Fruit fly (Drosophila melanogaster): Measurements from ENCODE around the gene RecQ5.

RecQ5 gene

dm6 chr3L:14600570-14600969, 31.3 kb downstream of the RecQ5 start:
- no peak for TF ChIP-seq CG18619 (GFP tag; optimal IDR thresholded peaks at IDR 0.05)
- TF ChIP-seq Abd-B (GFP tag; optimal IDR thresholded peaks at IDR 0.05) = no peak
- no peak for TF ChIP-seq CG2678 (tag; optimal IDR thresholded peaks at IDR 0.05)
- TF ChIP-seq CG10979 (tag; optimal IDR thresholded peaks at IDR 0.05) = no peak
- no peak for TF ChIP-seq Atf3 (GFP tag; optimal IDR thresholded peaks at IDR 0.05)
- TF ChIP-seq Dfd (GFP tag; optimal IDR thresholded peaks at IDR 0.05) = no peak
- no peak for TF ChIP-seq CG3995 (GFP tag; optimal IDR thresholded peaks at IDR 0.05)
- TF ChIP-seq Deaf1 (tag; optimal IDR thresholded peaks at IDR 0.05) = no peak
- TF ChIP-seq psq (GFP tag; optimal IDR thresholded peaks at IDR 0.05) = no peak
- no peak for TF ChIP-seq mirr (GFP tag; optimal IDR thresholded peaks at IDR 0.05)
- TF ChIP-seq Awh (GFP tag; IDR thresholded peaks at IDR 0.05) = no peak
- TF ChIP-seq BEAF-32 (GFP tag; optimal IDR thresholded peaks at IDR 0.05) = no peak
- TF ChIP-seq CG12391 (tag; optimal IDR thresholded peaks at IDR 0.05) = no peak
- TF ChIP-seq amos (GFP tag; IDR thresholded peaks at IDR 0.05; ENCODE audit: partially characterized antibody) = peak; percentile 14; the same call in 1 of the 2 replicates
- no peak for TF ChIP-seq CG10321 (GFP tag; IDR thresholded peaks at IDR 0.05)
- no peak for TF ChIP-seq CG32767 (GFP tag; IDR thresholded peaks at IDR 0.05)
- TF ChIP-seq CG12942 (GFP tag; optimal IDR thresholded peaks at IDR 0.05) = no peak
- no peak for TF ChIP-seq Dip3 (GFP tag; optimal IDR thresholded peaks at IDR 0.05)
- TF ChIP-seq CG5180 (GFP tag; optimal IDR thresholded peaks at IDR 0.05) = no peak
- TF ChIP-seq MTF-1 (GFP tag; optimal IDR thresholded peaks at IDR 0.05; ENCODE audit: borderline replicate concordance) = no peak
- TF ChIP-seq CG12104 (GFP tag; optimal IDR thresholded peaks at IDR 0.05) = no peak
- TF ChIP-seq CG30403 (GFP tag; optimal IDR thresholded peaks at IDR 0.05) = no peak
- peak; percentile 99 for TF ChIP-seq z (GFP tag; IDR thresholded peaks at IDR 0.05)
- TF ChIP-seq phol (tag; optimal IDR thresholded peaks at IDR 0.05) = peak; percentile 27
- TF ChIP-seq CG2889 (GFP tag; IDR thresholded peaks at IDR 0.05) = no peak
- no peak for TF ChIP-seq zen (tag; optimal IDR thresholded peaks at IDR 0.05)
- no peak for TF ChIP-seq so (GFP tag; IDR thresholded peaks at IDR 0.05)
- no peak for TF ChIP-seq CG12769 (tag; optimal IDR thresholded peaks at IDR 0.05)
- no peak for TF ChIP-seq fd96Cb (tag; optimal IDR thresholded peaks at IDR 0.05)
- TF ChIP-seq odd (GFP tag; optimal IDR thresholded peaks at IDR 0.05) = no peak
- TF ChIP-seq Nf-YB (GFP tag; optimal IDR thresholded peaks at IDR 0.05) = peak; percentile 83
- TF ChIP-seq ash1 (GFP tag; optimal IDR thresholded peaks at IDR 0.05) = no peak
- no peak for TF ChIP-seq da (GFP tag; optimal IDR thresholded peaks at IDR 0.05)
- TF ChIP-seq sim (GFP tag; IDR thresholded peaks at IDR 0.05) = no peak
- TF ChIP-seq CG6791 (GFP tag; IDR thresholded peaks at IDR 0.05; ENCODE audit: partially characterized antibody) = peak; percentile 50; the same call in 1 of the 3 replicates
- TF ChIP-seq Asciz (GFP tag; optimal IDR thresholded peaks at IDR 0.05) = no peak
- no peak for TF ChIP-seq ap (GFP tag; IDR thresholded peaks at IDR 0.05)
- no peak for TF ChIP-seq pho (GFP tag; optimal IDR thresholded peaks at IDR 0.05)
- TF ChIP-seq lilli (GFP tag; optimal IDR thresholded peaks at IDR 0.05) = no peak
- no peak for TF ChIP-seq B-H1 (GFP tag; IDR thresholded peaks at IDR 0.05)
- TF ChIP-seq Dp (GFP tag; optimal IDR thresholded peaks at IDR 0.05) = no peak
- TF ChIP-seq Sox100B (GFP tag; optimal IDR thresholded peaks at IDR 0.05) = no peak
- no peak for TF ChIP-seq grn (GFP tag; optimal IDR thresholded peaks at IDR 0.05)
- TF ChIP-seq cg (GFP tag; optimal IDR thresholded peaks at IDR 0.05) = peak; percentile 51
- TF ChIP-seq CG13123 (GFP tag; optimal IDR thresholded peaks at IDR 0.05) = no peak
- no peak for TF ChIP-seq Chrac-16 (GFP tag; optimal IDR thresholded peaks at IDR 0.05)
- TF ChIP-seq Lpt (GFP tag; optimal IDR thresholded peaks at IDR 0.05) = no peak
- no peak for TF ChIP-seq CG1832 (GFP tag; optimal IDR thresholded peaks at IDR 0.05)
- TF ChIP-seq HHEX (GFP tag; optimal IDR thresholded peaks at IDR 0.05) = no peak
- TF ChIP-seq Trl (optimal IDR thresholded peaks at IDR 0.05) = peak; percentile 34 to 35
- TF ChIP-seq Trl (GFP tag; optimal IDR thresholded peaks at IDR 0.05) = no peak
- TF ChIP-seq CG2875 (GFP tag; optimal IDR thresholded peaks at IDR 0.05) = no peak
